Fruit fly (Drosophila melanogaster) whole organism, embryonic: Measurements from ENCODE around the gene Pss.

Experiments used
- Abd-B ChIP-seq: fragments of 200-800 bp; sonication (Bioruptor generic); optimal IDR thresholded peaks from 2 replicates; lab custom pipeline; 2018; ENCODE audit warnings: missing biosample characterization, mild to moderate bottlenecking, missing genetic modification characterization, moderate library complexity
- Antp ChIP-seq: fragments of 200-800 bp; sonication (Bioruptor generic); optimal IDR thresholded peaks from 3 replicates; lab custom pipeline; 2016; ENCODE audit warnings: missing biosample characterization, missing genetic modification characterization
- Atf-2 ChIP-seq: fragments of 200-800 bp; sonication (Bioruptor generic); optimal IDR thresholded peaks from 2 replicates; lab custom pipeline; 2016; ENCODE audit warnings: missing biosample characterization, missing genetic modification characterization
- Blimp-1 ChIP-seq: fragments of 200-800 bp; sonication (Bioruptor generic); optimal IDR thresholded peaks from 3 replicates; lab custom pipeline; 2018; ENCODE audit warnings: missing biosample characterization, missing genetic modification characterization, mild to moderate bottlenecking, moderate library complexity, missing genetic modification reagents
- CG10274 ChIP-seq: fragments of 200-800 bp; sonication (Bioruptor generic); optimal IDR thresholded peaks from 3 replicates; lab custom pipeline; 2017; ENCODE audit warnings: missing biosample characterization, mild to moderate bottlenecking, missing genetic modification characterization
- CG10654 ChIP-seq: fragments of 200-800 bp; sonication (Bioruptor generic); optimal IDR thresholded peaks from 2 replicates; lab custom pipeline; 2016; ENCODE audit warnings: missing biosample characterization, missing genetic modification characterization
- CG12769 ChIP-seq: fragments of 200-800 bp; sonication (Bioruptor generic); optimal IDR thresholded peaks from 2 replicates; lab custom pipeline; 2019; ENCODE audit warnings: missing biosample characterization, mild to moderate bottlenecking, missing genetic modification characterization, moderate library complexity
- CG13624 ChIP-seq: fragments of 200-800 bp; sonication (Bioruptor generic); optimal IDR thresholded peaks from 2 replicates; lab custom pipeline; 2016; ENCODE audit warnings: missing biosample characterization, missing genetic modification characterization
- CG13775 ChIP-seq: fragments of 200-800 bp; sonication (Bioruptor generic); optimal IDR thresholded peaks from 3 replicates; lab custom pipeline; 2017; ENCODE audit warnings: missing biosample characterization, mild to moderate bottlenecking, missing genetic modification characterization
- CG14014 ChIP-seq: fragments of 200-800 bp; sonication (Bioruptor generic); IDR thresholded peaks from 2 replicates; pipeline ENCODE4 v1.3.6; 2022; ENCODE audit warnings: missing biosample characterization, missing genetic modification characterization
- CG15011 ChIP-seq: fragments of 200-800 bp; sonication (Bioruptor generic); optimal IDR thresholded peaks from 3 replicates; lab custom pipeline; 2018; ENCODE audit warnings: missing biosample characterization, mild to moderate bottlenecking, missing genetic modification characterization
- CG17802 ChIP-seq: fragments of 200-800 bp; sonication (Bioruptor generic); optimal IDR thresholded peaks from 2 replicates; lab custom pipeline; 2018; ENCODE audit warnings: missing biosample characterization, mild to moderate bottlenecking, missing genetic modification characterization, moderate library complexity
- CG1792 ChIP-seq: fragments of 200-800 bp; sonication (Bioruptor generic); optimal IDR thresholded peaks from 2 replicates; lab custom pipeline; 2016; ENCODE audit warnings: missing biosample characterization, missing genetic modification characterization
- CG2116 ChIP-seq: fragments of 200-800 bp; sonication (Bioruptor generic); optimal IDR thresholded peaks from 3 replicates; lab custom pipeline; 2018; ENCODE audit warnings: missing biosample characterization, mild to moderate bottlenecking, missing genetic modification characterization
- CG3163 ChIP-seq: fragments of 200-800 bp; sonication (Bioruptor generic); optimal IDR thresholded peaks from 3 replicates; lab custom pipeline; 2016; ENCODE audit warnings: missing biosample characterization, missing genetic modification characterization
- CG43689 ChIP-seq: fragments of 200-800 bp; sonication (Bioruptor generic); IDR thresholded peaks from 2 replicates; pipeline ENCODE4 v1.3.6; 2022; ENCODE audit warnings: missing biosample characterization, missing genetic modification characterization
- CG6654 ChIP-seq: fragments of 200-800 bp; sonication (Bioruptor generic); optimal IDR thresholded peaks from 2 replicates; lab custom pipeline; 2017; ENCODE audit warnings: missing biosample characterization, mild to moderate bottlenecking, missing genetic modification characterization
- CG6689 ChIP-seq: fragments of 200-800 bp; sonication (Bioruptor generic); IDR thresholded peaks from 2 replicates; pipeline ENCODE4 v1.3.6; 2022; ENCODE audit warnings: missing biosample characterization, missing genetic modification characterization
- CG7963 ChIP-seq: fragments of 200-800 bp; sonication (Bioruptor generic); IDR thresholded peaks from 3 replicates; pipeline ENCODE4 v1.3.6; 2022; ENCODE audit warnings: missing biosample characterization, missing genetic modification characterization; ENCODE audit not compliant: partially characterized antibody
- CG8281 ChIP-seq: fragments of 200-800 bp; sonication (Bioruptor generic); optimal IDR thresholded peaks from 2 replicates; lab custom pipeline; 2018; ENCODE audit warnings: missing biosample characterization, mild to moderate bottlenecking, missing genetic modification characterization, moderate library complexity
- CG9817 ChIP-seq: fragments of 200-800 bp; sonication (Bioruptor generic); optimal IDR thresholded peaks from 2 replicates; lab custom pipeline; 2018; ENCODE audit warnings: missing biosample characterization, mild to moderate bottlenecking, missing genetic modification characterization, moderate library complexity
- Camta ChIP-seq: fragments of 200-800 bp; sonication (Bioruptor generic); optimal IDR thresholded peaks from 2 replicates; lab custom pipeline; 2016; ENCODE audit warnings: missing biosample characterization, missing genetic modification characterization
- CoRest ChIP-seq: fragments of 200-800 bp; sonication (Bioruptor generic); optimal IDR thresholded peaks from 3 replicates; lab custom pipeline; 2018; ENCODE audit warnings: missing biosample characterization, mild to moderate bottlenecking, missing genetic modification characterization, moderate library complexity
- Doc2 ChIP-seq: fragments of 200-800 bp; sonication (Bioruptor generic); IDR thresholded peaks from 2 replicates; pipeline ENCODE4 v1.3.6; 2022; ENCODE audit warnings: missing biosample characterization, missing genetic modification characterization
- Eip74EF ChIP-seq, 2 experiments: fragments of 200-800 bp in 1 of 2; fragments of >200 bp in 1 of 2; sonication (Bioruptor generic) in 1 of 2; optimal IDR thresholded peaks; 2 replicates each; lab custom pipeline; 2017 to 2019; ENCODE audit warnings: missing biosample characterization in 2 of 2, missing genetic modification characterization in 2 of 2, mild to moderate bottlenecking in 1 of 2, moderate library complexity in 1 of 2
- H15 ChIP-seq: fragments of 200-800 bp; sonication (Bioruptor generic); IDR thresholded peaks from 3 replicates; pipeline ENCODE4 v1.3.6; 2022; ENCODE audit warnings: missing biosample characterization, missing genetic modification characterization
- MESR4 ChIP-seq: fragments of 200-800 bp; sonication (Bioruptor generic); optimal IDR thresholded peaks from 2 replicates; lab custom pipeline; 2018; ENCODE audit warnings: missing biosample characterization, mild to moderate bottlenecking, missing genetic modification characterization, moderate library complexity
- Usf ChIP-seq: fragments of 200-800 bp; sonication (Bioruptor generic); optimal IDR thresholded peaks from 2 replicates; lab custom pipeline; 2017; ENCODE audit warnings: missing genotype, missing biosample characterization, missing genetic modification characterization
- ara ChIP-seq: fragments of 200-800 bp; sonication (Bioruptor generic); IDR thresholded peaks from 2 replicates; pipeline ENCODE4 v1.3.6; 2022; ENCODE audit warnings: missing biosample characterization, missing genetic modification characterization
- bbx ChIP-seq: fragments of 200-800 bp; sonication (Bioruptor generic); IDR thresholded peaks from 2 replicates; pipeline ENCODE4 v1.3.6; 2022; ENCODE audit warnings: missing biosample characterization, missing genetic modification characterization; ENCODE audit not compliant: partially characterized antibody
- cad ChIP-seq: fragments of >200 bp; optimal IDR thresholded peaks from 2 replicates; lab custom pipeline; 2017; ENCODE audit warnings: missing biosample characterization, missing genetic modification characterization
- ci ChIP-seq: fragments of 200-800 bp; sonication (Bioruptor generic); IDR thresholded peaks from 3 replicates; pipeline ENCODE4 v1.3.6; 2022; ENCODE audit warnings: missing biosample characterization, missing genetic modification characterization
- her ChIP-seq: fragments of 200-800 bp; sonication (Bioruptor generic); optimal IDR thresholded peaks from 2 replicates; lab custom pipeline; 2016; ENCODE audit warnings: missing biosample characterization, missing genetic modification characterization
- nerfin-1 ChIP-seq: fragments of 200-800 bp; sonication (Bioruptor generic); optimal IDR thresholded peaks from 3 replicates; lab custom pipeline; 2019; ENCODE audit warnings: missing biosample characterization, mild to moderate bottlenecking, missing genetic modification characterization, moderate library complexity
- prd ChIP-seq, 3 experiments: fragments of >200 bp in 2 of 3; fragments of 200-800 bp in 1 of 3; sonication (Bioruptor generic) in 1 of 3; optimal IDR thresholded peaks in 2 of 3; IDR thresholded peaks in 1 of 3; 2 replicates in 2 of 3; 3 replicates in 1 of 3; pipeline versions ENCODE4 v1.3.6 to Lab custom; 2017 to 2022; ENCODE audit warnings: missing biosample characterization in 1 of 3, missing genetic modification characterization in 1 of 3
- scrt ChIP-seq: fragments of 200-800 bp; sonication (Bioruptor generic); optimal IDR thresholded peaks from 2 replicates; lab custom pipeline; 2018; ENCODE audit warnings: missing biosample characterization, mild to moderate bottlenecking, missing genetic modification characterization, moderate library complexity
- sd ChIP-seq: fragments of 200-800 bp; sonication (Bioruptor generic); optimal IDR thresholded peaks from 3 replicates; lab custom pipeline; 2018; ENCODE audit warnings: missing biosample characterization, mild to moderate bottlenecking, missing genetic modification characterization, moderate library complexity
- seq ChIP-seq: fragments of 200-800 bp; sonication (Bioruptor generic); IDR thresholded peaks from 2 replicates; pipeline ENCODE4 v1.3.6; 2022; ENCODE audit warnings: missing biosample characterization, missing genetic modification characterization
- slou ChIP-seq: fragments of 200-800 bp; sonication (Bioruptor generic); optimal IDR thresholded peaks from 3 replicates; lab custom pipeline; 2016; ENCODE audit warnings: missing biosample characterization, missing genetic modification characterization
- sna ChIP-seq: fragments of 200-800 bp; sonication (Bioruptor generic); IDR thresholded peaks from 2 replicates; pipeline ENCODE4 v1.3.6; 2022; ENCODE audit warnings: missing biosample characterization, missing genetic modification characterization; ENCODE audit not compliant: partially characterized antibody
- sug ChIP-seq: fragments of 200-800 bp; optimal IDR thresholded peaks from 2 replicates; lab custom pipeline; 2019; ENCODE audit warnings: missing biosample characterization, mild to moderate bottlenecking, missing genetic modification characterization, moderate library complexity
- tap ChIP-seq: fragments of 200-800 bp; optimal IDR thresholded peaks from 3 replicates; lab custom pipeline; 2019; ENCODE audit warnings: missing biosample characterization, mild to moderate bottlenecking, missing genetic modification characterization, moderate library complexity
- tin ChIP-seq: fragments of 200-800 bp; sonication (Bioruptor generic); optimal IDR thresholded peaks from 3 replicates; lab custom pipeline; 2016; ENCODE audit warnings: missing biosample characterization, missing genetic modification characterization
- trem ChIP-seq: fragments of 200-800 bp; optimal IDR thresholded peaks from 3 replicates; lab custom pipeline; 2019; ENCODE audit warnings: missing biosample characterization, mild to moderate bottlenecking, missing genetic modification characterization, moderate library complexity
- ttk ChIP-seq: fragments of 200-800 bp; sonication (Bioruptor generic); IDR thresholded peaks from 2 replicates; pipeline ENCODE4 v2.1.2; 2022; ENCODE audit warnings: missing biosample characterization, missing genetic modification characterization
- tup ChIP-seq: fragments of 200-800 bp; sonication (Bioruptor generic); optimal IDR thresholded peaks from 2 replicates; lab custom pipeline; 2016; ENCODE audit warnings: missing biosample characterization, mild to moderate bottlenecking, missing genetic modification characterization, moderate library complexity
- unpg ChIP-seq: fragments of 200-800 bp; sonication (Bioruptor generic); optimal IDR thresholded peaks from 3 replicates; lab custom pipeline; 2018; ENCODE audit warnings: missing biosample characterization, mild to moderate bottlenecking, missing genetic modification characterization, moderate library complexity
- vvl ChIP-seq: fragments of 200-800 bp; sonication (Bioruptor generic); IDR thresholded peaks from 2 replicates; pipeline ENCODE4 v1.3.6; 2022; ENCODE audit warnings: missing biosample characterization, missing genetic modification characterization
- wdn ChIP-seq: fragments of 200-800 bp; sonication (Bioruptor generic); IDR thresholded peaks from 2 replicates; pipeline ENCODE4 v1.3.6; 2022; ENCODE audit warnings: missing biosample characterization, missing genetic modification characterization

Pss gene

DNA sequence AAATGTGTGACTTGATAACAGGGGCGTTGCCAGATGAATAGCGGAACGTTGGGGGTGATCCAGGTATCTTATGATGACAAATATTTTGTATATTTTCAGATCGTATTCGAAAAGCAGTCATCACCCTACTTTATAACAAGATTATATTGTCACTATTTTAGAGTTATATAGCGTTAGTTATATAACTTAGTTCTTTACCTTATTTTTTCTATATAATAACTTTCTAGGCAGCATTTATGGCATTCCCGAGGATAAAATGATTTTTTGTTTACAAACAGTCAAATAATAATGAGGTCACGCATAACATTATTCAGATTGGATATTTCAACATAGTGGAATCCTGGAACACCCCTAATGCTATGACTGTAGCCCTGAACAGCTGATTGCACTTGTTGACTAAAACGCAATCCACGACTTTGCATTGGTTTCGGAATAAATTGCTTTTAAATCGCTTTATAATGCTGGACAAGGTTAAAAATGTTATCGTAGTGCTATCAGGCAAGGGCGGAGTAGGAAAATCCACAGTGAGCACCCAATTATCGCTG, 294 bp upstream of the Pss start, which contains the start of gene Nubp2 (continued):
- TF ChIP-seq CG13775 (GFP tag; lab: Kevin White, UChicago), result peak; percentile 98
- TF ChIP-seq seq (GFP tag; lab: Robert Waterston, UW), result peak; percentile 92
- 0 out of 2 replicates have a peak, but pooled peaks have one; percentile 6 for TF ChIP-seq sna (GFP tag; lab: Robert Waterston, UW)
- peak; percentile 82 for TF ChIP-seq CG10274 (GFP tag; lab: Kevin White, UChicago)
- TF ChIP-seq unpg (GFP tag; lab: Kevin White, UChicago), result peak; percentile 95
- peak; percentile 85 for TF ChIP-seq wdn
- peak; percentile 94 for TF ChIP-seq CG12769
- TF ChIP-seq ara (GFP tag; lab: Robert Waterston, UW), result peak; percentile 68
- TF ChIP-seq Blimp-1 (GFP tag; lab: Kevin White, UChicago), result peak; percentile 91
- peak; percentile 41 for TF ChIP-seq MESR4 (GFP tag; lab: Kevin White, UChicago)
- TF ChIP-seq vvl (GFP tag; lab: Robert Waterston, UW), result peak; percentile 95
- TF ChIP-seq Usf, result peak; percentile 93
- peak; percentile 96 for TF ChIP-seq CG10654 (GFP tag; lab: Kevin White, UChicago)
- TF ChIP-seq H15 (GFP tag; lab: Robert Waterston, UW), result peak; percentile 91
- TF ChIP-seq CG17802 (tag; lab: Kevin White, UChicago), result peak; percentile 76
- TF ChIP-seq tin (GFP tag; lab: Kevin White, UChicago), result peak; percentile 97
- TF ChIP-seq CG2116 (GFP tag; lab: Kevin White, UChicago), result peak; percentile 84
- peak; percentile 87 for TF ChIP-seq CG1792
- peak; percentile 92 for TF ChIP-seq Camta (GFP tag; lab: Kevin White, UChicago)
- peak; percentile 91 for TF ChIP-seq CG14014 (GFP tag; lab: Robert Waterston, UW)
- TF ChIP-seq nerfin-1 (tag; lab: Kevin White, UChicago), result peak; percentile 94
- peak; percentile 87 for TF ChIP-seq ci
- peak; percentile 89 for TF ChIP-seq ttk (GFP tag; lab: Robert Waterston, UW)
- TF ChIP-seq sd (tag; lab: Kevin White, UChicago), result peak; percentile 90
- peak; percentile 73 for TF ChIP-seq CG43689 (GFP tag; lab: Robert Waterston, UW)
- TF ChIP-seq CoRest (tag; lab: Kevin White, UChicago), result peak; percentile 98
- TF ChIP-seq CG6689 (GFP tag; lab: Robert Waterston, UW), result peak; percentile 98
- peak; percentile 98 for TF ChIP-seq Abd-B (GFP tag; lab: Kevin White, UChicago)
- TF ChIP-seq CG7963 (GFP tag; lab: Robert Waterston, UW), result no peak
- TF ChIP-seq trem (tag; lab: Kevin White, UChicago), result peak; percentile 92
- peak; percentile 87 for TF ChIP-seq tup (GFP tag; lab: Kevin White, UChicago)
- peak; percentile 92 for TF ChIP-seq CG13624 (GFP tag; lab: Kevin White, UChicago)
- no peak for TF ChIP-seq prd (optimal IDR thresholded peaks at IDR 0.05; lab: Kevin White, UChicago)
- TF ChIP-seq prd (GFP tag; IDR thresholded peaks at IDR 0.05; lab: Robert Waterston, UW), result peak; percentile 97
- peak; percentile 92 for TF ChIP-seq CG15011
- TF ChIP-seq Doc2 (GFP tag; lab: Robert Waterston, UW), result no peak; the same call in none of the 2 replicates
- TF ChIP-seq CG9817 (tag; lab: Kevin White, UChicago), result peak; percentile 97
- no peak for TF ChIP-seq bbx (GFP tag; lab: Robert Waterston, UW)
- peak; percentile 85 for TF ChIP-seq CG8281 (tag; lab: Kevin White, UChicago)
- TF ChIP-seq scrt, result peak; percentile 96
- peak; percentile 90 for TF ChIP-seq Antp (GFP tag; lab: Kevin White, UChicago)
- TF ChIP-seq cad (GFP tag; lab: Kevin White, UChicago), result no peak
- TF ChIP-seq sug (tag; lab: Kevin White, UChicago), result peak; percentile 97
- TF ChIP-seq tap, result peak; percentile 89
- peak; percentile 79 for TF ChIP-seq her (GFP tag; lab: Kevin White, UChicago)
- TF ChIP-seq CG3163 (GFP tag; lab: Kevin White, UChicago), result peak; percentile 71
- peak; percentile 91 for TF ChIP-seq Atf-2 (GFP tag; lab: Kevin White, UChicago)
- peak; percentile 84 for TF ChIP-seq CG6654 (GFP tag; lab: Kevin White, UChicago)
- TF ChIP-seq slou, result peak; percentile 94
- peak in 1 of 2 experiments; percentile 83 for TF ChIP-seq Eip74EF (GFP tag; optimal IDR thresholded peaks at IDR 0.05; lab: Kevin White, UChicago)
